Worm (Caenorhabditis elegans): ENCODE data around the gene T13C2.3.

Gene T13C2.3

ce11 chrII:6826726-6827125 lies 37.7 kb downstream of the T13C2.3 start:
- TF ChIP-seq nhr-80 (tag; optimal IDR thresholded peaks at IDR 0.05) (peak; percentile 76), hmg-1.2 (GFP tag; IDR thresholded peaks at IDR 0.05) (no peak), let-607 (tag; optimal IDR thresholded peaks at IDR 0.05) (no peak), mcd-1 (GFP tag; IDR thresholded peaks at IDR 0.05) (no peak), gei-17 (GFP tag; optimal IDR thresholded peaks at IDR 0.05) (no peak), cebp-1 (GFP tag; IDR thresholded peaks at IDR 0.05) (no peak), cebp-1 (tag; optimal IDR thresholded peaks at IDR 0.05) (peak; percentile 46), bed-2 (GFP tag; IDR thresholded peaks at IDR 0.05) (no peak), dox-1 (GFP tag; IDR thresholded peaks at IDR 0.05) (peak; percentile 59), nfyb-1 (GFP tag; IDR thresholded peaks at IDR 0.05) (0 out of 2 replicates have a peak, but pooled peaks have one; percentile 48), B0019.2 (GFP tag; conservative IDR thresholded peaks at IDR 0.05) (no peak), ztf-3 (GFP tag; optimal IDR thresholded peaks at IDR 0.05) (no peak), sea-2 (GFP tag; IDR thresholded peaks at IDR 0.05) (no peak), unc-62 (GFP tag; optimal IDR thresholded peaks at IDR 0.05) (no peak), attf-3 (GFP tag; conservative IDR thresholded peaks at IDR 0.05) (no peak), attf-5 (GFP tag; optimal IDR thresholded peaks at IDR 0.05) (no peak), hrde-1 (tag; optimal IDR thresholded peaks at IDR 0.05; ENCODE audit: borderline replicate concordance) (no peak), repo-1 (tag; optimal IDR thresholded peaks at IDR 0.05) (no peak), rec-8 (tag; optimal IDR thresholded peaks at IDR 0.05) (no peak), zfh-2 (GFP tag; conservative IDR thresholded peaks at IDR 0.05) (peak; percentile 31; the same call in 1 of the 2 replicates), zim-3 (tag; optimal IDR thresholded peaks at IDR 0.05) (no peak), F39B2.1 (GFP tag; IDR thresholded peaks at IDR 0.05) (no peak), snpc-4 (GFP tag; optimal IDR thresholded peaks at IDR 0.05) (no peak), snpc-4 (tag; optimal IDR thresholded peaks at IDR 0.05) (no peak), aptf-2 (GFP tag; conservative IDR thresholded peaks at IDR 0.05) (no peak), ztf-22 (GFP tag; optimal IDR thresholded peaks at IDR 0.05) (no peak), lir-1 (GFP tag; conservative IDR thresholded peaks at IDR 0.05) (no peak), ekl-4 (GFP tag; IDR thresholded peaks at IDR 0.05) (no peak), Y56A3A.18 (GFP tag; IDR thresholded peaks at IDR 0.05) (no peak), nhr-179 (tag; optimal IDR thresholded peaks at IDR 0.05) (no peak), B0261.1 (tag; optimal IDR thresholded peaks at IDR 0.05) (no peak), B0035.1 (tag; optimal IDR thresholded peaks at IDR 0.05) (no peak), nhr-90 (tag; optimal IDR thresholded peaks at IDR 0.05) (no peak), T07F8.4 (tag; optimal IDR thresholded peaks at IDR 0.05) (no peak), bed-1 (GFP tag; IDR thresholded peaks at IDR 0.05) (no peak)

ce11 chrII:6827388-6827787 lies 38.3 kb downstream of the T13C2.3 start:
- TF ChIP-seq repo-1 (tag; optimal IDR thresholded peaks at IDR 0.05) (no peak), somi-1 (GFP tag; optimal IDR thresholded peaks at IDR 0.05) (peak; percentile 75), zfh-2 (GFP tag; conservative IDR thresholded peaks at IDR 0.05) (peak; percentile 61), snpc-1.1 (tag; optimal IDR thresholded peaks at IDR 0.05; ENCODE audit: insufficient read depth) (no peak), attf-3 (GFP tag; conservative IDR thresholded peaks at IDR 0.05) (no peak), snpc-4 (GFP tag; optimal IDR thresholded peaks at IDR 0.05) (no peak), snpc-4 (tag; optimal IDR thresholded peaks at IDR 0.05) (peak in 1 of 4 experiments; percentile 41), dox-1 (GFP tag; IDR thresholded peaks at IDR 0.05) (peak; percentile 37; the same call in 1 of the 2 replicates), hmg-1.2 (GFP tag; IDR thresholded peaks at IDR 0.05) (peak; percentile 74), ceh-79 (tag; optimal IDR thresholded peaks at IDR 0.05) (no peak), K12H6.12 (tag; optimal IDR thresholded peaks at IDR 0.05) (peak; percentile 21), atf-7 (tag; optimal IDR thresholded peaks at IDR 0.05) (no peak), ceh-40 (GFP tag; IDR thresholded peaks at IDR 0.05) (no peak), C17E4.6 (GFP tag; IDR thresholded peaks at IDR 0.05) (no peak), aptf-3 (GFP tag; IDR thresholded peaks at IDR 0.05) (no peak), egrh-3 (GFP tag; IDR thresholded peaks at IDR 0.05) (peak; percentile 32; the same call in 1 of the 2 replicates), cebp-1 (GFP tag; IDR thresholded peaks at IDR 0.05) (no peak), cebp-1 (tag; optimal IDR thresholded peaks at IDR 0.05) (peak; percentile 27), nhr-80 (tag; optimal IDR thresholded peaks at IDR 0.05) (no peak)

Data from whole organism, young adult.